Worm (Caenorhabditis elegans): ENCODE results near the gene F59A7.11.

DNA sequence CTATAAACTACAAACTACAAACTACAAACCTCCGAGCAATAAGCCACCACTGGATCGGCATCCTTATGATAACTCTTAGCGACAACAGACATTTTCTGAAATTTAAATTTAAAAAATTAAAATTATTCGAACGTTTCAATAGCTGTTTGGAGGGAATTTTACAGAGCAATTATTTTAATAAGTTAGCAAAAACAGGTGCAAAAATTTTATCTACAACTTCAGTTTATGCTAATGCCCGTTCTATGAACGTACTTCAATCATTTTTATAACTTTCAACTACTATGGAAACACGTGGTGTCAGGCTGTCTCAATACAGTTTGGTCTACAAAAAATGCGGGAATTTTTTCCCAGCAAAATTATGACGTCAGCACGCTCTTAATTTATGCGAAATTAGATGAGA, 39.8 kb upstream of the F59A7.11 start, which contains the start of gene comt-5:
- TF ChIP-seq W03F9.2 (tag; optimal IDR thresholded peaks at IDR 0.05) (no peak), dao-5 (tag; optimal IDR thresholded peaks at IDR 0.05) (no peak), him-1 (tag; optimal IDR thresholded peaks at IDR 0.05) (no peak)
